Fruit fly (Drosophila melanogaster) whole organism, embryonic: ENCODE results near the gene slmo.
A peak's percentile ranks its signal among the peaks of the same experiment; 100 is the strongest.

ENCODE experiments used
- Bdp1 ChIP-seq: fragments of 200-800 bp; sonication (Bioruptor generic); optimal IDR thresholded peaks from 3 replicates; lab custom pipeline; 2016; ENCODE audit warnings: missing biosample characterization, missing genetic modification characterization
- CG10147 ChIP-seq: fragments of 200-800 bp; sonication (Bioruptor generic); optimal IDR thresholded peaks from 2 replicates; lab custom pipeline; 2019; ENCODE audit warnings: missing biosample characterization, mild to moderate bottlenecking, missing genetic modification characterization, moderate library complexity
- CG10209 ChIP-seq: fragments of 200-800 bp; sonication (Bioruptor generic); optimal IDR thresholded peaks from 3 replicates; lab custom pipeline; 2017; ENCODE audit warnings: missing biosample characterization, mild to moderate bottlenecking, missing genetic modification characterization, missing genetic modification reagents
- CG10654 ChIP-seq: fragments of 200-800 bp; sonication (Bioruptor generic); optimal IDR thresholded peaks from 2 replicates; lab custom pipeline; 2016; ENCODE audit warnings: missing biosample characterization, missing genetic modification characterization
- CG15479 ChIP-seq: fragments of 200-800 bp; sonication (Bioruptor generic); optimal IDR thresholded peaks from 3 replicates; lab custom pipeline; 2019; ENCODE audit warnings: missing biosample characterization, mild to moderate bottlenecking, missing genetic modification characterization, moderate library complexity
- CG15514 ChIP-seq: fragments of 200-800 bp; sonication (Bioruptor generic); optimal IDR thresholded peaks from 3 replicates; lab custom pipeline; 2017; ENCODE audit warnings: missing biosample characterization, missing genetic modification characterization, mild to moderate bottlenecking, moderate library complexity, missing genetic modification reagents
- CG43689 ChIP-seq: fragments of 200-800 bp; sonication (Bioruptor generic); IDR thresholded peaks from 2 replicates; pipeline ENCODE4 v1.3.6; 2022; ENCODE audit warnings: missing biosample characterization, missing genetic modification characterization
- CG4404 ChIP-seq: fragments of 200-800 bp; sonication (Bioruptor generic); IDR thresholded peaks from 2 replicates; pipeline ENCODE4 v1.3.6; 2022; ENCODE audit warnings: missing biosample characterization, missing genetic modification characterization
- CG4820 ChIP-seq: fragments of 200-800 bp; sonication (Bioruptor generic); optimal IDR thresholded peaks from 3 replicates; lab custom pipeline; 2016; ENCODE audit warnings: missing biosample characterization, missing genetic modification characterization
- CG6175 ChIP-seq: fragments of 200-800 bp; sonication (Bioruptor generic); IDR thresholded peaks from 3 replicates; pipeline ENCODE4 v1.3.6; 2022; ENCODE audit warnings: missing biosample characterization, missing genetic modification characterization
- CG6654 ChIP-seq: fragments of 200-800 bp; sonication (Bioruptor generic); optimal IDR thresholded peaks from 2 replicates; lab custom pipeline; 2017; ENCODE audit warnings: missing biosample characterization, mild to moderate bottlenecking, missing genetic modification characterization
- CG6791 ChIP-seq: fragments of 200-800 bp; sonication (Bioruptor generic); IDR thresholded peaks from 3 replicates; pipeline ENCODE4 v1.3.6; 2022; ENCODE audit warnings: missing biosample characterization, missing genetic modification characterization; ENCODE audit not compliant: partially characterized antibody
- CG7271 ChIP-seq: fragments of 200-800 bp; sonication (Bioruptor generic); optimal IDR thresholded peaks from 2 replicates; lab custom pipeline; 2018; ENCODE audit warnings: missing biosample characterization, mild to moderate bottlenecking, missing genetic modification characterization, moderate library complexity
- CG7556 ChIP-seq: fragments of 200-800 bp; sonication (Bioruptor generic); optimal IDR thresholded peaks from 2 replicates; lab custom pipeline; 2017; ENCODE audit warnings: missing biosample characterization, mild to moderate bottlenecking, missing genetic modification characterization
- CG7928 ChIP-seq: fragments of 200-800 bp; sonication (Bioruptor generic); optimal IDR thresholded peaks from 2 replicates; lab custom pipeline; 2017; ENCODE audit warnings: missing biosample characterization, mild to moderate bottlenecking, missing genetic modification characterization
- CG9609 ChIP-seq: fragments of 200-800 bp; sonication (Bioruptor generic); optimal IDR thresholded peaks from 3 replicates; lab custom pipeline; 2016; ENCODE audit warnings: missing biosample characterization, missing genetic modification characterization
- CG9727 ChIP-seq: fragments of 200-800 bp; sonication (Bioruptor generic); optimal IDR thresholded peaks from 3 replicates; lab custom pipeline; 2017; ENCODE audit warnings: missing biosample characterization, mild to moderate bottlenecking, missing genetic modification characterization
- CG9817 ChIP-seq: fragments of 200-800 bp; sonication (Bioruptor generic); optimal IDR thresholded peaks from 2 replicates; lab custom pipeline; 2018; ENCODE audit warnings: missing biosample characterization, mild to moderate bottlenecking, missing genetic modification characterization, moderate library complexity
- CHES-1-like ChIP-seq: fragments of 200-800 bp; sonication (Bioruptor generic); optimal IDR thresholded peaks from 2 replicates; lab custom pipeline; 2016; ENCODE audit warnings: missing biosample characterization, missing genetic modification characterization
- CTCF ChIP-seq: fragments of 200-800 bp; sonication (Bioruptor generic); optimal IDR thresholded peaks from 2 replicates; lab custom pipeline; 2017; ENCODE audit warnings: missing biosample characterization, mild to moderate bottlenecking, missing genetic modification characterization, moderate library complexity
- CoRest ChIP-seq: fragments of 200-800 bp; sonication (Bioruptor generic); optimal IDR thresholded peaks from 3 replicates; lab custom pipeline; 2018; ENCODE audit warnings: missing biosample characterization, mild to moderate bottlenecking, missing genetic modification characterization, moderate library complexity
- D19A ChIP-seq: fragments of 200-800 bp; optimal IDR thresholded peaks from 3 replicates; lab custom pipeline; 2019; ENCODE audit warnings: missing biosample characterization, mild to moderate bottlenecking, missing genetic modification characterization, moderate library complexity
- Fer1 ChIP-seq: fragments of 200-800 bp; sonication (Bioruptor generic); optimal IDR thresholded peaks from 2 replicates; lab custom pipeline; 2017; ENCODE audit warnings: missing biosample characterization, mild to moderate bottlenecking, missing genetic modification characterization
- Gsc ChIP-seq: fragments of 200-800 bp; sonication (Bioruptor generic); IDR thresholded peaks from 2 replicates; pipeline ENCODE4 v1.3.6; 2022; ENCODE audit warnings: missing biosample characterization, missing genetic modification characterization
- Hmr ChIP-seq: fragments of 200-800 bp; sonication (Bioruptor generic); optimal IDR thresholded peaks from 3 replicates; lab custom pipeline; 2017; ENCODE audit warnings: mild to moderate bottlenecking, missing biosample characterization, missing genetic modification reagents, missing genetic modification characterization
- MBD-R2 ChIP-seq: fragments of 200-800 bp; sonication (Bioruptor generic); IDR thresholded peaks from 2 replicates; pipeline ENCODE4 v1.3.6; 2022; ENCODE audit warnings: missing biosample characterization, missing genetic modification characterization
- MESR4 ChIP-seq: fragments of 200-800 bp; sonication (Bioruptor generic); optimal IDR thresholded peaks from 2 replicates; lab custom pipeline; 2018; ENCODE audit warnings: missing biosample characterization, mild to moderate bottlenecking, missing genetic modification characterization, moderate library complexity
- Oaz ChIP-seq: fragments of 200-800 bp; sonication (Bioruptor generic); IDR thresholded peaks from 2 replicates; pipeline ENCODE4 v1.3.6; 2022; ENCODE audit warnings: missing biosample characterization, missing genetic modification characterization
- Pdp1 ChIP-seq, 2 experiments: fragments of 200-800 bp; sonication (Bioruptor generic); optimal IDR thresholded peaks; 3 replicates each; lab custom pipeline; 2016; ENCODE audit warnings: missing biosample characterization in 2 of 2, missing genetic modification characterization in 2 of 2, mild to moderate bottlenecking in 1 of 2, moderate library complexity in 1 of 2
- Sin3A ChIP-seq: fragments of >200 bp; optimal IDR thresholded peaks from 2 replicates; lab custom pipeline; 2018
- al ChIP-seq: fragments of 200-800 bp; sonication (Bioruptor generic); IDR thresholded peaks from 2 replicates; pipeline ENCODE4 v1.3.6; 2022; ENCODE audit warnings: missing biosample characterization, missing genetic modification characterization
- chif ChIP-seq, 2 experiments: fragments of 200-800 bp; sonication (Bioruptor generic); optimal IDR thresholded peaks; 3 replicates each; lab custom pipeline; 2016; ENCODE audit warnings: missing biosample characterization in 2 of 2, missing genetic modification characterization in 2 of 2
- chm ChIP-seq: fragments of 200-800 bp; sonication (Bioruptor generic); IDR thresholded peaks from 2 replicates; pipeline ENCODE4 v1.3.6; 2022; ENCODE audit warnings: missing biosample characterization, missing genetic modification characterization
- chn ChIP-seq: fragments of 200-800 bp; sonication (Bioruptor generic); optimal IDR thresholded peaks from 2 replicates; lab custom pipeline; 2016; ENCODE audit warnings: missing biosample characterization, missing genetic modification characterization
- dan ChIP-seq: fragments of 200-800 bp; sonication (Bioruptor generic); IDR thresholded peaks from 2 replicates; pipeline ENCODE4 v1.3.6; 2022; ENCODE audit warnings: missing biosample characterization, missing genetic modification characterization
- dmrt11E ChIP-seq: fragments of 200-800 bp; sonication (Bioruptor generic); optimal IDR thresholded peaks from 3 replicates; lab custom pipeline; 2018; ENCODE audit warnings: missing biosample characterization, mild to moderate bottlenecking, missing genetic modification characterization, moderate library complexity
- eve ChIP-seq, 2 experiments: fragments of >200 bp; optimal IDR thresholded peaks; 2 replicates each; lab custom pipeline; 2017; ENCODE audit warnings: missing biosample characterization in 2 of 2, missing genetic modification characterization in 2 of 2
- ftz-f1 ChIP-seq: fragments of 200-800 bp; sonication (Bioruptor generic); optimal IDR thresholded peaks from 2 replicates; lab custom pipeline; 2016; ENCODE audit warnings: missing biosample characterization, missing genetic modification characterization
- gem ChIP-seq: fragments of 200-800 bp; sonication (Bioruptor generic); optimal IDR thresholded peaks from 2 replicates; lab custom pipeline; 2019; ENCODE audit warnings: missing biosample characterization, mild to moderate bottlenecking, missing genetic modification characterization, moderate library complexity
- grau ChIP-seq: fragments of 200-800 bp; optimal IDR thresholded peaks from 3 replicates; lab custom pipeline; 2019; ENCODE audit warnings: missing biosample characterization, mild to moderate bottlenecking, missing genetic modification characterization, moderate library complexity
- inv ChIP-seq: fragments of 200-800 bp; sonication (Bioruptor generic); IDR thresholded peaks from 2 replicates; pipeline ENCODE4 v1.3.6; 2022; ENCODE audit warnings: missing biosample characterization, missing genetic modification characterization; ENCODE audit not compliant: partially characterized antibody
- mirr ChIP-seq: fragments of 200-800 bp; sonication (Bioruptor generic); optimal IDR thresholded peaks from 3 replicates; lab custom pipeline; 2018; ENCODE audit warnings: missing biosample characterization, mild to moderate bottlenecking, missing genetic modification characterization
- nom ChIP-seq: fragments of 200-800 bp; sonication (Bioruptor generic); optimal IDR thresholded peaks from 2 replicates; lab custom pipeline; 2017; ENCODE audit warnings: missing biosample characterization, missing genetic modification characterization, mild to moderate bottlenecking, moderate library complexity, missing genetic modification reagents
- pan ChIP-seq, 4 experiments: fragments of >200 bp in 3 of 4; fragments of 200-800 bp in 1 of 4; sonication (Bioruptor generic) in 1 of 4; optimal IDR thresholded peaks in 3 of 4; IDR thresholded peaks in 1 of 4; 2 replicates each; pipeline versions ENCODE4 v1.3.6 to Lab custom; 2017 to 2022; ENCODE audit warnings: missing biosample characterization in 2 of 4, missing genetic modification characterization in 2 of 4, mixed read lengths in 1 of 4
- peb ChIP-seq: fragments of 200-800 bp; sonication (Bioruptor generic); IDR thresholded peaks from 2 replicates; pipeline ENCODE4 v1.3.6; 2022; ENCODE audit warnings: missing biosample characterization, missing genetic modification characterization
- phol ChIP-seq: fragments of 200-800 bp; sonication (Bioruptor generic); optimal IDR thresholded peaks from 3 replicates; lab custom pipeline; 2018; ENCODE audit warnings: missing biosample characterization, mild to moderate bottlenecking, missing genetic modification characterization, moderate library complexity
- sd ChIP-seq: fragments of 200-800 bp; sonication (Bioruptor generic); optimal IDR thresholded peaks from 3 replicates; lab custom pipeline; 2018; ENCODE audit warnings: missing biosample characterization, mild to moderate bottlenecking, missing genetic modification characterization, moderate library complexity
- sens ChIP-seq: fragments of 200-800 bp; sonication (Bioruptor generic); peaks from one replicate; lab custom pipeline; 2016; ENCODE audit warnings: missing biosample characterization, missing genetic modification characterization
- tgo ChIP-seq: fragments of 200-800 bp; sonication (Bioruptor generic); IDR thresholded peaks from 3 replicates; pipeline ENCODE4 v1.3.6; 2022; ENCODE audit warnings: missing biosample characterization, missing genetic modification characterization
- wor ChIP-seq: fragments of 200-800 bp; sonication (Bioruptor generic); IDR thresholded peaks from 2 replicates; pipeline ENCODE4 v1.3.6; 2022; ENCODE audit warnings: missing biosample characterization, missing genetic modification characterization
- zen2 ChIP-seq: fragments of 200-800 bp; sonication (Bioruptor generic); IDR thresholded peaks from 3 replicates; pipeline ENCODE4 v1.3.6; 2022; ENCODE audit warnings: missing biosample characterization, missing genetic modification characterization; ENCODE audit not compliant: partially characterized antibody

The slmo gene

dm6 chr2L:6037830-6038229 lies 10.7 kb downstream of the slmo start, which contains the start of the genes CG9117 and CG31643 (continued):
- TF ChIP-seq Hmr (GFP tag; lab: Kevin White, UChicago), result no peak
- no peak for TF ChIP-seq Gsc (GFP tag; lab: Robert Waterston, UW)
- TF ChIP-seq CG15479 (GFP tag; lab: Kevin White, UChicago), result no peak
- no peak for TF ChIP-seq zen2
- peak; percentile 56 for TF ChIP-seq grau (tag; lab: Kevin White, UChicago)
- TF ChIP-seq CG4820, result peak; percentile 49
- peak; percentile 70 for TF ChIP-seq CHES-1-like
- no peak for TF ChIP-seq Oaz (GFP tag; lab: Robert Waterston, UW)
- TF ChIP-seq Fer1 (GFP tag; lab: Kevin White, UChicago), result peak; percentile 67
- no peak for TF ChIP-seq eve (GFP tag; optimal IDR thresholded peaks at IDR 0.05; lab: Kevin White, UChicago)
- TF ChIP-seq CG7928 (GFP tag; lab: Kevin White, UChicago), result peak; percentile 23
- peak; percentile 42 for TF ChIP-seq CoRest (tag; lab: Kevin White, UChicago)
- peak; percentile 20 for TF ChIP-seq CG10209 (GFP tag; lab: Kevin White, UChicago)
- TF ChIP-seq chif (GFP tag; optimal IDR thresholded peaks at IDR 0.05; lab: Kevin White, UChicago), result peak in 1 of 2 experiments; percentile 31
- peak; percentile 65 for TF ChIP-seq CG9609 (GFP tag; lab: Kevin White, UChicago)
- no peak for TF ChIP-seq inv (GFP tag; lab: Robert Waterston, UW)
- TF ChIP-seq wor (GFP tag; lab: Robert Waterston, UW), result no peak
- peak; percentile 26 for TF ChIP-seq CG7556
- TF ChIP-seq nom (GFP tag; lab: Kevin White, UChicago), result peak; percentile 32
- TF ChIP-seq pan (optimal IDR thresholded peaks at IDR 0.05; lab: Kevin White, UChicago), result no peak
- TF ChIP-seq pan (GFP tag; optimal IDR thresholded peaks at IDR 0.05 in 1 of 2, IDR thresholded peaks at IDR 0.05 in 1 of 2), result no peak
- peak; percentile 31 for TF ChIP-seq CG9817
- TF ChIP-seq ftz-f1 (GFP tag; lab: Kevin White, UChicago), result no peak
- no peak for TF ChIP-seq sd (tag; lab: Kevin White, UChicago)
- TF ChIP-seq mirr (GFP tag; lab: Kevin White, UChicago), result peak; percentile 48
- TF ChIP-seq CG6791, result no peak
- TF ChIP-seq sens (GFP tag; lab: Kevin White, UChicago), result peak; percentile 97
- TF ChIP-seq CG9727 (GFP tag; lab: Kevin White, UChicago), result peak; percentile 51
- peak; percentile 18 for TF ChIP-seq Sin3A
- no peak for TF ChIP-seq chm (GFP tag; lab: Robert Waterston, UW)
- peak; percentile 48 for TF ChIP-seq dmrt11E (tag; lab: Kevin White, UChicago)
- TF ChIP-seq dan (GFP tag; lab: Robert Waterston, UW), result no peak
- peak; percentile 82 for TF ChIP-seq MBD-R2
- peak; percentile 29 for TF ChIP-seq Bdp1 (GFP tag; lab: Kevin White, UChicago)
- TF ChIP-seq peb (GFP tag; lab: Robert Waterston, UW), result no peak
- 0 out of 2 replicates have a peak, but pooled peaks have one; percentile 4 for TF ChIP-seq al (GFP tag; lab: Robert Waterston, UW)
- peak; percentile 43; the same call in 2 of the 3 replicates for TF ChIP-seq tgo (GFP tag; lab: Robert Waterston, UW)
- peak; percentile 21 for TF ChIP-seq CG10147 (GFP tag; lab: Kevin White, UChicago)
- no peak for TF ChIP-seq CTCF
- no peak for TF ChIP-seq CG6654 (GFP tag; lab: Kevin White, UChicago)
- TF ChIP-seq chn, result peak; percentile 42
- peak; percentile 71 to 83 for TF ChIP-seq Pdp1 (GFP tag; optimal IDR thresholded peaks at IDR 0.05; lab: Kevin White, UChicago)
- peak; percentile 41 for TF ChIP-seq CG10654 (GFP tag; lab: Kevin White, UChicago)
- TF ChIP-seq gem (tag; lab: Kevin White, UChicago), result no peak
- no peak for TF ChIP-seq D19A
- TF ChIP-seq CG15514 (GFP tag; lab: Kevin White, UChicago), result peak; percentile 74
- peak; percentile 35 for TF ChIP-seq CG7271
- TF ChIP-seq CG4404 (GFP tag; lab: Robert Waterston, UW), result no peak
- TF ChIP-seq MESR4 (GFP tag; lab: Kevin White, UChicago), result no peak
- TF ChIP-seq CG6175, result no peak
- no peak for TF ChIP-seq CG43689 (GFP tag; lab: Robert Waterston, UW)
- peak; percentile 69 for TF ChIP-seq phol
